Worm (Caenorhabditis elegans): Measurements from ENCODE around the gene mat-3.

- TF ChIP-seq ceh-63 (GFP tag; optimal IDR thresholded peaks at IDR 0.05) (no peak), egl-27 (tag; optimal IDR thresholded peaks at IDR 0.05) (no peak), aly-2 (tag; optimal IDR thresholded peaks at IDR 0.05) (no peak), zag-1 (tag; optimal IDR thresholded peaks at IDR 0.05) (no peak)
Measured at ce11 chrIII:512117-512516, 36.9 kb downstream of the mat-3 start, which contains the start of gene F30H5.3.

Measured in whole organism, L1 larva.